Worm (Caenorhabditis elegans) whole organism, early embryonic: Measurements from ENCODE around the gene math-33.

ENCODE experiments used
- B0310.2 ChIP-seq: sonication (generic microtip); optimal IDR thresholded peaks from 2 replicates; lab custom pipeline; 2016; ENCODE audit warnings: mild to moderate bottlenecking, missing genetic modification characterization, missing compliant biosample characterization
- F13C5.2 ChIP-seq: sonication (generic microtip); optimal IDR thresholded peaks from 2 replicates; lab custom pipeline; 2017; ENCODE audit warnings: mild to moderate bottlenecking, missing genetic modification characterization, inconsistent platforms, missing compliant biosample characterization
- aly-1 ChIP-seq: sonication (generic microtip); optimal IDR thresholded peaks from 2 replicates; lab custom pipeline; 2016; ENCODE audit warnings: missing genetic modification characterization, missing compliant biosample characterization
- ama-1 ChIP-seq: fragments of 150-350 bp; optimal IDR thresholded peaks from 2 replicates; lab custom pipeline; 2014
- ceh-13 ChIP-seq: fragments of 200-800 bp; sonication (Bioruptor generic); optimal IDR thresholded peaks from 2 replicates; lab custom pipeline; 2018; ENCODE audit warnings: mild to moderate bottlenecking, missing genetic modification characterization, missing compliant biosample characterization
- ceh-36 ChIP-seq: sonication (generic microtip); optimal IDR thresholded peaks from 2 replicates; lab custom pipeline; 2016; ENCODE audit warnings: missing genetic modification characterization, inconsistent platforms, missing compliant biosample characterization
- ets-7 ChIP-seq: sonication (generic microtip); optimal IDR thresholded peaks from 2 replicates; lab custom pipeline; 2016; ENCODE audit warnings: missing genotype, missing genetic modification characterization, missing compliant biosample characterization
- flt-1 ChIP-seq: fragments of 200-800 bp; sonication (Bioruptor generic); IDR thresholded peaks from 2 replicates; pipeline ENCODE4 v1.3.6; 2022; ENCODE audit warnings: missing genetic modification characterization, missing compliant biosample characterization
- hmbx-1 ChIP-seq: sonication (generic microtip); optimal IDR thresholded peaks from 2 replicates; lab custom pipeline; 2016; ENCODE audit warnings: mild to moderate bottlenecking, missing genetic modification characterization, missing compliant biosample characterization
- hmg-4 ChIP-seq: fragments of 200-800 bp; sonication (Bioruptor generic); optimal IDR thresholded peaks from 2 replicates; lab custom pipeline; 2018; ENCODE audit warnings: mild to moderate bottlenecking, missing genetic modification characterization, missing compliant biosample characterization
- hnd-1 ChIP-seq: sonication (generic microtip); optimal IDR thresholded peaks from 2 replicates; lab custom pipeline; 2016; ENCODE audit warnings: missing genetic modification characterization, missing compliant biosample characterization
- pes-1 ChIP-seq: fragments of 200-800 bp; sonication (Bioruptor generic); IDR thresholded peaks from 2 replicates; pipeline ENCODE4 v1.3.6; 2022; ENCODE audit warnings: missing genetic modification reagents, missing genetic modification characterization, missing compliant biosample characterization
- scrt-1 ChIP-seq: fragments of 200-800 bp; sonication (Bioruptor generic); IDR thresholded peaks from 2 replicates; pipeline ENCODE4 v1.3.6; 2022; ENCODE audit warnings: missing genetic modification characterization, missing compliant biosample characterization
- sea-1 ChIP-seq: fragments of 200-800 bp; sonication (Bioruptor generic); conservative IDR thresholded peaks from 2 replicates; pipeline ENCODE4 v1.3.6; 2022; ENCODE audit warnings: missing genetic modification characterization, missing compliant biosample characterization
- tbx-11 ChIP-seq: fragments of 200-800 bp; sonication (Bioruptor generic); IDR thresholded peaks from 2 replicates; pipeline ENCODE4 v1.3.6; 2022; ENCODE audit warnings: missing genetic modification characterization, missing compliant biosample characterization
- tbx-37 ChIP-seq: fragments of 200-800 bp; sonication (Bioruptor generic); conservative IDR thresholded peaks from 2 replicates; pipeline ENCODE4 v1.3.6; 2022; ENCODE audit warnings: missing genetic modification reagents, missing genetic modification characterization, missing compliant biosample characterization
- tra-4 ChIP-seq: sonication (generic microtip); optimal IDR thresholded peaks from 2 replicates; lab custom pipeline; 2017; ENCODE audit warnings: missing genetic modification characterization, missing compliant biosample characterization

math-33 gene

ce11 chrV:11113607-11114006 is at the start of gene math-33:
Gene math-33, plus strand, starts transcription at chrV:11113907.
- TF ChIP-seq ets-7 (tag; lab: Kevin White, UChicago) (no peak), tra-4 (tag; lab: Kevin White, UChicago) (no peak), tbx-11 (GFP tag; lab: Robert Waterston, UW) (no peak), ceh-36 (tag; lab: Kevin White, UChicago) (no peak), F13C5.2 (no peak), hnd-1 (tag; lab: Kevin White, UChicago) (no peak), B0310.2 (tag; lab: Kevin White, UChicago) (no peak), aly-1 (tag; lab: Kevin White, UChicago) (no peak)

ce11 chrV:11065513-11065912 is 48.2 kb upstream of the math-33 start, which contains the start of gene nlp-80:
Gene nlp-80, minus strand, starts transcription at chrV:11065613.
- TF ChIP-seq sea-1 (GFP tag; lab: Robert Waterston, UW): no peak
- no peak for TF ChIP-seq B0310.2 (tag; lab: Kevin White, UChicago)
- TF ChIP-seq scrt-1 (GFP tag; lab: Robert Waterston, UW): no peak
- TF ChIP-seq ama-1 (lab: Kevin White, UChicago): no peak
- no peak for TF ChIP-seq aly-1 (tag; lab: Kevin White, UChicago)
- TF ChIP-seq tra-4 (tag; lab: Kevin White, UChicago): no peak
- TF ChIP-seq pes-1 (GFP tag; lab: Robert Waterston, UW): no peak
- TF ChIP-seq ets-7 (tag; lab: Kevin White, UChicago): no peak
- no peak for TF ChIP-seq tbx-37 (GFP tag; lab: Robert Waterston, UW)
- no peak for TF ChIP-seq F13C5.2
- no peak for TF ChIP-seq tbx-11 (GFP tag; lab: Robert Waterston, UW)
- no peak for TF ChIP-seq hnd-1 (tag; lab: Kevin White, UChicago)
- no peak for TF ChIP-seq ceh-13 (GFP tag; lab: Kevin White, UChicago)
- TF ChIP-seq flt-1: no peak
- no peak for TF ChIP-seq hmbx-1 (tag; lab: Kevin White, UChicago)

ce11 chrV:11069277-11069676 is 44.4 kb upstream of the math-33 start, which contains the start of gene T04C12.8:
Gene T04C12.8, minus strand, starts transcription at chrV:11069358.
- TF ChIP-seq tra-4 (tag; lab: Kevin White, UChicago) (no peak), tbx-11 (GFP tag; lab: Robert Waterston, UW) (no peak), sea-1 (GFP tag; lab: Robert Waterston, UW) (no peak), B0310.2 (tag; lab: Kevin White, UChicago) (no peak), ets-7 (tag; lab: Kevin White, UChicago) (no peak), F13C5.2 (no peak), aly-1 (tag; lab: Kevin White, UChicago) (no peak), tbx-37 (GFP tag; lab: Robert Waterston, UW) (no peak), flt-1 (no peak), ceh-36 (tag; lab: Kevin White, UChicago) (no peak), pes-1 (GFP tag; lab: Robert Waterston, UW) (no peak), ama-1 (lab: Kevin White, UChicago) (no peak), ceh-13 (GFP tag; lab: Kevin White, UChicago) (no peak), hmg-4 (GFP tag; lab: Kevin White, UChicago) (no peak), hnd-1 (tag; lab: Kevin White, UChicago) (no peak), scrt-1 (GFP tag; lab: Robert Waterston, UW) (no peak), hmbx-1 (tag; lab: Kevin White, UChicago) (no peak)

- no peak for TF ChIP-seq flt-1
- no peak for TF ChIP-seq ama-1 (lab: Kevin White, UChicago)
- no peak for TF ChIP-seq ets-7 (tag; lab: Kevin White, UChicago)
- no peak for TF ChIP-seq tbx-37 (GFP tag; lab: Robert Waterston, UW)
- no peak for TF ChIP-seq B0310.2 (tag; lab: Kevin White, UChicago)
- TF ChIP-seq ceh-13 (GFP tag; lab: Kevin White, UChicago): no peak
- TF ChIP-seq hmg-4 (GFP tag; lab: Kevin White, UChicago): no peak
- no peak for TF ChIP-seq aly-1 (tag; lab: Kevin White, UChicago)
- no peak for TF ChIP-seq pes-1 (GFP tag; lab: Robert Waterston, UW)
Measured at ce11 chrV:11070388-11070787, 43.3 kb upstream of the math-33 start.

ce11 chrV:11071453-11071852 is 42.3 kb upstream of the math-33 start:
- TF ChIP-seq ceh-13 (GFP tag; lab: Kevin White, UChicago): no peak
- no peak for TF ChIP-seq tbx-11 (GFP tag; lab: Robert Waterston, UW)
- TF ChIP-seq hmg-4 (GFP tag; lab: Kevin White, UChicago): no peak
- TF ChIP-seq hmbx-1 (tag; lab: Kevin White, UChicago): no peak
- no peak for TF ChIP-seq ets-7 (tag; lab: Kevin White, UChicago)
- no peak for TF ChIP-seq tra-4 (tag; lab: Kevin White, UChicago)
- no peak for TF ChIP-seq ama-1 (lab: Kevin White, UChicago)
- no peak for TF ChIP-seq sea-1 (GFP tag; lab: Robert Waterston, UW)
- no peak for TF ChIP-seq aly-1 (tag; lab: Kevin White, UChicago)
- no peak for TF ChIP-seq hnd-1 (tag; lab: Kevin White, UChicago)
- TF ChIP-seq ceh-36 (tag; lab: Kevin White, UChicago): no peak
- TF ChIP-seq tbx-37 (GFP tag; lab: Robert Waterston, UW): no peak
- no peak for TF ChIP-seq B0310.2 (tag; lab: Kevin White, UChicago)
- TF ChIP-seq flt-1: no peak
- TF ChIP-seq pes-1 (GFP tag; lab: Robert Waterston, UW): no peak

- TF ChIP-seq hmbx-1 (tag; lab: Kevin White, UChicago) (no peak), ceh-13 (GFP tag; lab: Kevin White, UChicago) (no peak), F13C5.2 (no peak), tra-4 (tag; lab: Kevin White, UChicago) (no peak), pes-1 (GFP tag; lab: Robert Waterston, UW) (no peak), scrt-1 (GFP tag; lab: Robert Waterston, UW) (no peak), hnd-1 (tag; lab: Kevin White, UChicago) (no peak), aly-1 (tag; lab: Kevin White, UChicago) (no peak), tbx-11 (GFP tag; lab: Robert Waterston, UW) (no peak), ceh-36 (tag; lab: Kevin White, UChicago) (no peak), hmg-4 (GFP tag; lab: Kevin White, UChicago) (no peak), ama-1 (lab: Kevin White, UChicago) (no peak), flt-1 (no peak)
Measured at ce11 chrV:11073354-11073753, 40.4 kb upstream of the math-33 start.
